Worm (Caenorhabditis elegans) whole organism, midembryonic: Measurements from ENCODE around the gene txbp-3.
A peak's percentile ranks its signal among the peaks of the same experiment; 100 is the strongest.

ENCODE experiments used
- T22C8.4 ChIP-seq: fragments of 200-800 bp; sonication (Bioruptor generic); IDR thresholded peaks from 2 replicates; pipeline ENCODE4 v1.3.6; 2022; ENCODE audit warnings: missing genetic modification characterization, missing compliant biosample characterization
- cog-1 ChIP-seq: sonication (generic microtip); optimal IDR thresholded peaks from 2 replicates; lab custom pipeline; 2016; ENCODE audit warnings: missing genetic modification characterization, missing compliant biosample characterization
- flt-1 ChIP-seq: fragments of 200-800 bp; sonication (Bioruptor generic); IDR thresholded peaks from 2 replicates; pipeline ENCODE4 v1.3.6; 2022; ENCODE audit warnings: missing genetic modification characterization, missing compliant biosample characterization
- klf-2 ChIP-seq: fragments of 200-800 bp; sonication (Bioruptor generic); conservative IDR thresholded peaks from 2 replicates; pipeline ENCODE4 v1.3.6; 2022; ENCODE audit warnings: missing genetic modification reagents, missing genetic modification characterization, missing compliant biosample characterization
- med-1 ChIP-seq: sonication (generic microtip); optimal IDR thresholded peaks from 2 replicates; lab custom pipeline; 2017; ENCODE audit warnings: missing genetic modification characterization, mild to moderate bottlenecking, missing compliant biosample characterization, antibody characterized with exemption, missing genetic modification reagents; ENCODE audit not compliant: insufficient read depth
- ref-1 ChIP-seq: fragments of 200-800 bp; sonication (Bioruptor generic); conservative IDR thresholded peaks from 2 replicates; pipeline ENCODE4 v1.3.6; 2022; ENCODE audit warnings: missing genetic modification reagents, missing genetic modification characterization, missing compliant biosample characterization
- tab-1 ChIP-seq: fragments of 200-800 bp; sonication (Bioruptor generic); IDR thresholded peaks from 2 replicates; pipeline ENCODE4 v1.3.6; 2022; ENCODE audit warnings: missing genetic modification characterization, missing compliant biosample characterization
- ztf-23 ChIP-seq: fragments of 200-800 bp; sonication (Bioruptor generic); IDR thresholded peaks from 2 replicates; pipeline ENCODE4 v1.3.6; 2022; ENCODE audit warnings: missing genetic modification reagents, missing genetic modification characterization, missing compliant biosample characterization
- ztf-29 ChIP-seq: fragments of 200-800 bp; sonication (Bioruptor generic); IDR thresholded peaks from 2 replicates; pipeline ENCODE4 v1.3.6; 2022; ENCODE audit warnings: missing genetic modification reagents, missing genetic modification characterization, missing compliant biosample characterization

txbp-3 gene

DNA sequence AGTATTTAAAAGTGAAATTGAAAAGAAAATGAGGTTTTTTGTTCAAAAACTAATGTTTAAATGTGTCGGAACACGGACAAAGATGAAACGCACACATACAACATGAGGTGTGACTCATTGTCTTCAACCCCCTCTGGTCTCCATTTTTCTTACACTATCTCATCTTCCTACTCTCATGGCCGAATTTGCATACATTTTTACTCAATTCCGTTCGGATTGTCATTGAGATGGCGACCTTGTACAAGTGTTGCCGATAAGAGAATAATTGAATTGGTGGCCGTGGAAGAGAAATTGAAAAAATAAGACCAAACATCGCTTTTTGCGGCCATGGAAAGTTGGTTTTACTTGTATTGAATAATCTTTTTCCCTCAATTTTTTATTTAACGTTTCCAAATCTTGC lies at the start of gene txbp-3:
Gene txbp-3, minus strand, starts transcription at position 285 of the 400 bp plus-strand sequence.
- TF ChIP-seq tab-1 (GFP tag; lab: Robert Waterston, UW) (no peak), ztf-29 (GFP tag; lab: Robert Waterston, UW) (no peak), klf-2 (GFP tag; lab: Robert Waterston, UW) (no peak), cog-1 (tag; lab: Kevin White, UChicago) (peak; percentile 21), ztf-23 (GFP tag; lab: Robert Waterston, UW) (peak; percentile 71), T22C8.4 (no peak), med-1 (GFP tag; lab: Kevin White, UChicago) (no peak)

DNA sequence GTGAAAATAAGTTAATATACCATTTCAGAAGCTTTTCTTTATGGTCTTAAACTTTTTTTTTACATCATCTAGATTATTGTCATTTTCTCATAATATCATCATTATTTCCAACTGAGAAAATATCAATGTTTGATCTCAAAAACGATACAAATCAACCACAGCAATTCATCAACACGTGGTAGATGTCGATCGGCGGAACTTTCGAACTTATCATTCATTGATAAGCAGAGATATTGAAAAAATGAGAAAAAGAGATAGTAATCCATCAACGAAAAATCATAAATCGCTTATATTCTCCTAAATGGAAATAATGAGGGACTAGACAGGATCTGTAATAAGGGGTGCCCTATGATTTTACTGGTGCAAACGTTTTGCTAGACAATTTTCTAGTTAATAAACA lies 49.5 kb upstream of the txbp-3 start:
- no peak for TF ChIP-seq ref-1 (GFP tag; lab: Robert Waterston, UW)
- TF ChIP-seq med-1 (GFP tag; lab: Kevin White, UChicago): no peak
- no peak for TF ChIP-seq klf-2 (GFP tag; lab: Robert Waterston, UW)
- TF ChIP-seq cog-1 (tag; lab: Kevin White, UChicago): no peak
- no peak for TF ChIP-seq ztf-23 (GFP tag; lab: Robert Waterston, UW)
- TF ChIP-seq ztf-29 (GFP tag; lab: Robert Waterston, UW): no peak
- no peak for TF ChIP-seq T22C8.4
- no peak for TF ChIP-seq flt-1 (GFP tag; lab: Robert Waterston, UW)

DNA sequence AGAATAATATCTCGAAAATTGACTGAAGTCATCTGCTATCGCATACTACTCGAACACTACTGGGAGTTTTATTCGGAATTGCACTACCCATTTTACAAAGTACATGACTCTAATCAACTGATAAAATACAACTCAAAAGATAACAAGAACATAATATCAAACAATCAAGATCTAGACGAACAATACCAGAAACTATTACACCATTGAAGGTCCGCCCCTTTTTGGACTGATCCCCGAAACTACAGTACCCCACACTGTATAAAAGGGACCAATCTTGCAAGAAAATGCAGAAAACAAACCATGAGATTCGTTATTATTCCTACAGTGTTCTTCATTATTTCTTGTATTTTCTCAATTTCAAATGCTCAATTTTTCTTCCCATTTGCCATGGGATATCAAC lies 47.2 kb upstream of the txbp-3 start, which contains the start of gene F54D8.10:
Gene F54D8.10, plus strand, starts transcription at position 301 of the 400 bp plus-strand sequence.
- TF ChIP-seq flt-1 (GFP tag; lab: Robert Waterston, UW) (no peak), cog-1 (tag; lab: Kevin White, UChicago) (no peak), tab-1 (GFP tag; lab: Robert Waterston, UW) (no peak), ztf-23 (GFP tag; lab: Robert Waterston, UW) (no peak), ref-1 (GFP tag; lab: Robert Waterston, UW) (no peak), T22C8.4 (no peak), med-1 (GFP tag; lab: Kevin White, UChicago) (no peak), klf-2 (GFP tag; lab: Robert Waterston, UW) (no peak), ztf-29 (GFP tag; lab: Robert Waterston, UW) (no peak)

DNA sequence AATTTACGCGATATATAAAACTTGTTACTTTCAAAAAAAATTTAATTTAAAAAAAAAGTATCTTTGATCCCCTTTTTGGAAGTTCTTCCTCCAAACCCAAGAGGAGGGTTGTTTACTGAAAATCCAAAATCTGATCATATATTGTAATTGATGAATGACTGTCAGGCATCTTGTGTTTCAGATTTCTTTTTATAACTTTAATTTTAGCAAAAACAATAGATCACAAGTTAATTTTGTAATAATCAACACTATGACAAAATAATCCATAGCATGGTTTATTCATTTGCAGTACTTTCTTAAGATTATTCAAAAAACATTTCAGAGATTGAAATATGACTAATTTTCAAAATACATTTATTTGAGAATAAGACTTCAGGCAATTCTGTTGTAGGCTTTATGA lies 45.1 kb upstream of the txbp-3 start:
- no peak for TF ChIP-seq ztf-23 (GFP tag; lab: Robert Waterston, UW)
- no peak for TF ChIP-seq ref-1 (GFP tag; lab: Robert Waterston, UW)
- no peak for TF ChIP-seq ztf-29 (GFP tag; lab: Robert Waterston, UW)
- TF ChIP-seq T22C8.4: no peak
- TF ChIP-seq med-1 (GFP tag; lab: Kevin White, UChicago): no peak
- no peak for TF ChIP-seq cog-1 (tag; lab: Kevin White, UChicago)
- TF ChIP-seq klf-2 (GFP tag; lab: Robert Waterston, UW): no peak
- no peak for TF ChIP-seq tab-1 (GFP tag; lab: Robert Waterston, UW)
- TF ChIP-seq flt-1 (GFP tag; lab: Robert Waterston, UW): no peak

DNA sequence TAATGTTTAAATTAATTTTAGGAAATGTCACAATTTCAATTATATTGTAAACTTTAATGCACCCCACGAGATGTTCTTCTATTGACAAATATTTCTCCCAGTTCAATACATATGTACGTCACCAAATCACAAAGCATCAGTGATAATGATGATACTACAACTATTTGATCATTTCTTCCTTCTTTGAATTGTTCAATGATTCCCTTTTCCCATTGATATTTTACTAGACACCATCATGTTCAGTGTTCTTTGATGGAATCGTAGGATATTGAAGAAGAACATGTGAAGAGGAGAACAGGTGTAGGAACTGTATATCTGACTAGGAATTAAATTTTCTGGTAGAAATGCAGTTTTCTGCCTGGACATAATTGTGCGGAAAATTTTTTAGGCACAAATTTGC lies 42.2 kb upstream of the txbp-3 start:
- TF ChIP-seq klf-2 (GFP tag; lab: Robert Waterston, UW) (no peak), T22C8.4 (no peak), ref-1 (GFP tag; lab: Robert Waterston, UW) (no peak), flt-1 (GFP tag; lab: Robert Waterston, UW) (no peak), ztf-29 (GFP tag; lab: Robert Waterston, UW) (no peak), med-1 (GFP tag; lab: Kevin White, UChicago) (no peak), tab-1 (GFP tag; lab: Robert Waterston, UW) (no peak), ztf-23 (GFP tag; lab: Robert Waterston, UW) (no peak), cog-1 (tag; lab: Kevin White, UChicago) (no peak)

DNA sequence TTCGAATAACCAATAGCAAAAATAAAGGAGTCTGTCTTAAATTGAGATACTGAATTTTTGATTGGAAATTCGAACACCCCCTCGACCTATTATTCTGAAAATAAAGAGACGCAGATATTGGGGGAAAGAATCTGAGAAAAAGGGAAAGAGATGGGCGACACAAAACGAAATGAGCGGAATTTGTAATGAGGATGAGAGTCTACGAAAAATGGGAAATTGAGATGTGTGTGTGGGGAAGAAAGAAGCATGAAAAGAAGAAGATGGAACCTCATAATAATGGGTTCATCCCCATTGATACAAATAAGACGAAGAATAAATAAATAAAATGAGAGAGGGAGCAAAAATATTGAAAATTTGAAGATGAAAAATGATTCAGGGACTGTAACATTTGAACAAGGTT lies 38.3 kb upstream of the txbp-3 start, which contains the start of gene cah-1:
Gene cah-1, minus strand, starts transcription at position 101 of the 400 bp plus-strand sequence.
- TF ChIP-seq ztf-29 (GFP tag; lab: Robert Waterston, UW) (no peak), T22C8.4 (no peak), flt-1 (GFP tag; lab: Robert Waterston, UW) (no peak), ref-1 (GFP tag; lab: Robert Waterston, UW) (no peak), cog-1 (tag; lab: Kevin White, UChicago) (no peak), ztf-23 (GFP tag; lab: Robert Waterston, UW) (no peak), klf-2 (GFP tag; lab: Robert Waterston, UW) (no peak), med-1 (GFP tag; lab: Kevin White, UChicago) (no peak), tab-1 (GFP tag; lab: Robert Waterston, UW) (no peak)

DNA sequence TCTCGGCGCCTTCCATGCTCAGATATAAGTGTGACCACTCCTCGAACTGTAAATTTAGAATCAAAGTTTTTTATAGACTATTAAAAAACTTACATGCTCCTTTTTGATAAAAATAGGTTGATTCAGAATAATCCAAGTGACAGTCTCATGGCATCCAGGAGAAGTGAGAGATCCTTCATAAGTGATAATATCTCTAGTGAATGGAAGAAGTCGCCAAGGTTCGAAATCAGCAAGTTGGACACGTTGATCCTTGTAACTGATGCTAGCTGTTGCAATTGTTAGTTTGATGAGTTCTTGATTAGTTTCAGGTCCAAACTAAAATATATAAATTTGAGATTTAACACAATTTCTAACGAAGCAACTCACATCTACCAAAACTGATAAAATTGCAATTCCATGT lies 36.0 kb upstream of the txbp-3 start:
- no peak for TF ChIP-seq T22C8.4
- TF ChIP-seq flt-1 (GFP tag; lab: Robert Waterston, UW): no peak
- no peak for TF ChIP-seq med-1 (GFP tag; lab: Kevin White, UChicago)
- TF ChIP-seq cog-1 (tag; lab: Kevin White, UChicago): no peak
- no peak for TF ChIP-seq ref-1 (GFP tag; lab: Robert Waterston, UW)
- TF ChIP-seq ztf-23 (GFP tag; lab: Robert Waterston, UW): no peak
- TF ChIP-seq ztf-29 (GFP tag; lab: Robert Waterston, UW): no peak
- no peak for TF ChIP-seq klf-2 (GFP tag; lab: Robert Waterston, UW)
- no peak for TF ChIP-seq tab-1 (GFP tag; lab: Robert Waterston, UW)

DNA sequence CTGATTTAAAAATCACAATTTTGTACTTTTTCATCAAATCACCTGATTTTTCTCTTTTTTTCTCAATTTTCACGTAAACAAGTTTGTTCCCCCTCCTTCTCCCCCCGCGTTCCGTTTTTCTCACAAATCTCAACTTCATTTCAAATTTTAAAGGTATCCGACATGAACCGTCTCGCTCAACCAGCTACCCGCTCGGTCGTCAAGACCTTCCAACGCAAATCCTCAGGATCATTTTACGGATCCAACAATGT lies 34.2 kb upstream of the txbp-3 start, which contains the start of gene cox-6A:
Gene cox-6A, plus strand, starts transcription at position 152 of the 251 bp plus-strand sequence.
- TF ChIP-seq cog-1 (tag; lab: Kevin White, UChicago) (no peak), ztf-29 (GFP tag; lab: Robert Waterston, UW) (no peak), klf-2 (GFP tag; lab: Robert Waterston, UW) (no peak), T22C8.4 (no peak), ztf-23 (GFP tag; lab: Robert Waterston, UW) (no peak), med-1 (GFP tag; lab: Kevin White, UChicago) (no peak), flt-1 (GFP tag; lab: Robert Waterston, UW) (no peak), tab-1 (GFP tag; lab: Robert Waterston, UW) (no peak), ref-1 (GFP tag; lab: Robert Waterston, UW) (no peak)
